Worm (Caenorhabditis elegans): ENCODE measurements around the gene ift-43.
A peak's percentile ranks its signal among the peaks of the same experiment; 100 is the strongest.

Gene ift-43

DNA sequence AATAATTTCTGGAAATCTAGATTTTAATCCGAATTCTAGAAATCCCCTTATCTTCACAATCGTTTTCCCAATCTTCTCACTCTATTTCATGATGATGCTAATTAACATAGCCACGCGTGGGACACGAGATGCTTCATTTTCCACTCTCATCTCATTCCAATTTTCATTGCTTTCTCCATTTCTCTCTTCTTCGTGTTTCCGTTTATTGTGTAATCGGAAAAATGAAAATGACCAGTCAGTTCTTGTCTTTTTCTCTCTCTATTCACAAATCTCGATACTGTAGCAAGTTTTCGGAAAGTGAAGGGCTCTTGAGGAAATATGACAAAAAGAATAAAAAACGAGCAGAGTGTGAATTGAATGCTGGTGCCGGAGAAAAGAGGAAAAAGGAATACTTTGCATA is 43.9 kb upstream of the ift-43 start:
- TF ChIP-seq mls-2 (tag; optimal IDR thresholded peaks at IDR 0.05) = no peak
- peak; percentile 2 for TF ChIP-seq ces-1 (GFP tag; optimal IDR thresholded peaks at IDR 0.05)
- TF ChIP-seq elt-1 (tag; optimal IDR thresholded peaks at IDR 0.05; ENCODE audit: borderline replicate concordance, insufficient read depth) = peak; percentile 56

DNA sequence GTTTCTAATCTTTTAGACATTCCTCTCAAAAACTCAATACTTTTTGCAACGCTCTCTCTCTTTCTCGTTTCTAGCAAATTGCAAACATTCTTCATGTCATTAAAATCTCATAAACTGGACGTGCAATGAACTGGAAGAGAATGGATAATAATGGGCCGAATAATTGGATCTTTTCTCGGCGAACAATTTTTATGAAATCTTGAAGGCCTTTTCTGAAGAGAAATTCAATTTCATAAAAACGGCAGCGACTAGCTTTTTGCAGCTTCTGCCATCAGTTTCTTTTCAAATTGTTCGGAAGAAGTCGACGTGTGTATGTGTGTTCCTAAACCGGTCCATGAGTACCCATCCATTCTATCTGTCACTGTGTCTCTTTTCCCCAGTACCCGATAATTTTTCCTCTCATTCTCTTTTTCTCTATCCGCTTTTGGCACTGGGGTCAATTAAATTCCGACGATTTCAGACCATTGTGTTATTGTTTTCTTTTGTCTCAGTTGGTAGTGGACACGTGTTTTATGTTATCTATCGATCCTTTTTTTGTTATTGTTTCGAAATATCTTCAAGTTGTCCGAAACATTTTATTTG is 42.1 kb upstream of the ift-43 start:
- TF ChIP-seq mls-2 (tag; optimal IDR thresholded peaks at IDR 0.05) (no peak), ces-1 (GFP tag; optimal IDR thresholded peaks at IDR 0.05) (peak; percentile 77), unc-39 (tag; optimal IDR thresholded peaks at IDR 0.05) (no peak)

DNA sequence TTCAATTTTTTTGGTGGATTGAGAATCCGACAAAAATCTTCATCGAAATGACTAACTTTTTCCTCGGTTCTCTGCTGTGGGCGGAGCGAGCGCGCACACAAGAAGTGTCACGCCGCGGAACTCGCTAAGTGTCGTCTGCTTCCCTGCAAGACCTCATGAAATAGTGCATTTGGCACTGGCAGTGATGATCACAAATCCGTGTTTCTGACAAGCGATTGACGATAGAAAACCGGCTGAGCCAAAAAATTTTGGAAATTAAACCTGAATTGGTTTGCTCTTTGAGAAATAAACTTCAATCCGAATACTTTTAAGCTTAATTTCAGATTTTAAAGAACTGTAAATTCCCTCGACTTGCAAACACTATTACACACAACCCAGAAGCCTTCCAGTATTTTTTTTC is 40.9 kb upstream of the ift-43 start:
- TF ChIP-seq ceh-39 (tag; optimal IDR thresholded peaks at IDR 0.05) (no peak), M03D4.4 (tag; optimal IDR thresholded peaks at IDR 0.05) (no peak), elt-3 (tag; optimal IDR thresholded peaks at IDR 0.05) (no peak), lin-13 (tag; optimal IDR thresholded peaks at IDR 0.05) (no peak), nhr-2 (tag; optimal IDR thresholded peaks at IDR 0.05) (no peak), ceh-43 (GFP tag; optimal IDR thresholded peaks at IDR 0.05) (no peak), snpc-4 (tag; optimal IDR thresholded peaks at IDR 0.05) (no peak), mab-5 (tag; optimal IDR thresholded peaks at IDR 0.05) (no peak), ces-1 (GFP tag; optimal IDR thresholded peaks at IDR 0.05) (peak; percentile 1), unc-39 (tag; optimal IDR thresholded peaks at IDR 0.05) (no peak), unc-62 (GFP tag; optimal IDR thresholded peaks at IDR 0.05) (no peak), mls-2 (tag; optimal IDR thresholded peaks at IDR 0.05) (no peak), sem-2 (GFP tag; optimal IDR thresholded peaks at IDR 0.05) (no peak), lsy-2 (tag; optimal IDR thresholded peaks at IDR 0.05) (no peak), unc-120 (tag; optimal IDR thresholded peaks at IDR 0.05; ENCODE audit: poor library complexity, severe bottlenecking) (no peak), mep-1 (tag; optimal IDR thresholded peaks at IDR 0.05) (peak; percentile 31), nhr-76 (tag; optimal IDR thresholded peaks at IDR 0.05) (no peak), cnd-1 (tag; optimal IDR thresholded peaks at IDR 0.05) (no peak)

DNA sequence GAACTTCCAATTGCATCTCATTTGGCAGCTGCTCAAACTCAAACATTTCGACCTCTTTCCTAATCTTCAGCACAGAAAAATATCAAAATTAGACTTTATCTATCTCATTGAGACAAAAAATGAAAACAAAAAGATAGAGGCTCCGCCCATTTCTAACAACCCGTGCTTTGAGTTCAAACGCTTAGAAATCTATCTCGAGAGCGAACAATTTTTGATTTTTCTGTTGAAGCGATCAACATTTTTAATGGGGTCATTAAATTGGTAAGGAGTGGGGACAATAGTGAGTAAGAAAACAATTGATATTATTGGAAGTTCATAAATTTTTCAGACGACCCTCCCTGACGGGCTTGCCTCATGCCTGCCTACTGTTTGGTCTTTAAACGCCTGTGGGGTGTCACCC is 38.3 kb upstream of the ift-43 start, which contains the start of the genes C25H3.10 and C25H3.1:
Gene C25H3.10 (minus strand): TSS at position 101 of the 400 bp plus-strand sequence.
Gene C25H3.1 (plus strand): TSS at position 203 of the 400 bp plus-strand sequence.
- no peak for TF ChIP-seq mls-2 (tag; optimal IDR thresholded peaks at IDR 0.05)
- TF ChIP-seq bed-3 (GFP tag; optimal IDR thresholded peaks at IDR 0.05) = no peak
- no peak for TF ChIP-seq sptf-1 (tag; optimal IDR thresholded peaks at IDR 0.05)
- no peak for TF ChIP-seq nhr-12 (tag; optimal IDR thresholded peaks at IDR 0.05)

DNA sequence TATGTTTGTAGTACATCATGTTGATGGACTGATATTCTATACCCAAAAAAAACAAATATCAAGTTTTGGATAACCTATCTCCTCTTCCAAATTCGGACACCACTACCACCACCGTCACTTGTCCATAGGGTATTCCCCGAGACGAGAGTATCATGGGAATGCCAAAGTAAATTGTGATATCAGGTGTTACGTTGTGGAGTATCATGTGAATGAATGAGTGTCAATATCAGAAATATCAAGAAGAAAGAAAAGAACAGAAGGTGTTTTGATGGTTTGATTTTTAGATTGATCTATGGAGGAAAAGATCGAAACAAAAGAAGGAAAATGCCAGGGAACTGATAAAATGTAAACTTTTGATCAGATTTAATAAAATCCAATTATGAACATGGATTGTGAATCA is 37.7 kb upstream of the ift-43 start:
- TF ChIP-seq blmp-1 (tag; optimal IDR thresholded peaks at IDR 0.05) (no peak), sptf-1 (tag; optimal IDR thresholded peaks at IDR 0.05) (no peak), M03D4.4 (tag; optimal IDR thresholded peaks at IDR 0.05) (no peak), sem-2 (GFP tag; optimal IDR thresholded peaks at IDR 0.05) (no peak), bed-3 (GFP tag; optimal IDR thresholded peaks at IDR 0.05) (no peak), lin-32 (GFP tag; optimal IDR thresholded peaks at IDR 0.05) (no peak), ham-2 (GFP tag; optimal IDR thresholded peaks at IDR 0.05) (no peak), mep-1 (tag; optimal IDR thresholded peaks at IDR 0.05) (no peak), ceh-43 (GFP tag; optimal IDR thresholded peaks at IDR 0.05) (no peak), lin-13 (tag; optimal IDR thresholded peaks at IDR 0.05) (no peak), mab-5 (tag; optimal IDR thresholded peaks at IDR 0.05) (no peak), ces-1 (GFP tag; optimal IDR thresholded peaks at IDR 0.05) (no peak), unc-120 (tag; optimal IDR thresholded peaks at IDR 0.05; ENCODE audit: poor library complexity, severe bottlenecking) (no peak), drap-1 (GFP tag; optimal IDR thresholded peaks at IDR 0.05) (no peak), nhr-12 (tag; optimal IDR thresholded peaks at IDR 0.05) (no peak), elt-1 (tag; optimal IDR thresholded peaks at IDR 0.05; ENCODE audit: borderline replicate concordance, insufficient read depth) (no peak), mls-2 (tag; optimal IDR thresholded peaks at IDR 0.05) (no peak), unc-62 (GFP tag; optimal IDR thresholded peaks at IDR 0.05) (no peak), ceh-39 (tag; optimal IDR thresholded peaks at IDR 0.05) (no peak), nhr-2 (tag; optimal IDR thresholded peaks at IDR 0.05) (no peak)

DNA sequence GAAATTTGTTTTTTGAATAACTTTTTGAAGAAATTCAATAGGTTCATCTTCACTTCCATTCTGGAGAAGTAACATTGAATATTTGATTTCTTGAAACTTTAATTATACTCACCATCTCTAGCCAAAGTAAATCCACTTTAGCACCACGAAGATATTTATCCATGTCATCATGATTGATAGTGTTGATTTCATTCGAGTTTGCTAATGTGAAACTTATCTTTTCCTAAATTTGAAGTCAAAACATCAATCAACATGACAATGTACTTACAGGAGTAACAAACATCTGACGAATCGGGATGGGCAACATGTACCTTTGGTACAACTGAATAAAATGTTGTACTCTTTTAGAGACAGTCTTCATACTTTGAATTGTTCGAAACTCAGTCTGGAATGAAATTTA is 36.8 kb upstream of the ift-43 start:
- TF ChIP-seq nhr-2 (tag; optimal IDR thresholded peaks at IDR 0.05) = no peak
- TF ChIP-seq nhr-12 (tag; optimal IDR thresholded peaks at IDR 0.05) = no peak
- no peak for TF ChIP-seq flh-1 (GFP tag; optimal IDR thresholded peaks at IDR 0.05)
- no peak for TF ChIP-seq mab-5 (tag; optimal IDR thresholded peaks at IDR 0.05)
- TF ChIP-seq hlh-1 (tag; optimal IDR thresholded peaks at IDR 0.05) = no peak
- no peak for TF ChIP-seq ham-2 (GFP tag; optimal IDR thresholded peaks at IDR 0.05)
- no peak for TF ChIP-seq ceh-39 (tag; optimal IDR thresholded peaks at IDR 0.05)
- TF ChIP-seq blmp-1 (tag; optimal IDR thresholded peaks at IDR 0.05) = no peak
- no peak for TF ChIP-seq ztf-11 (tag; optimal IDR thresholded peaks at IDR 0.05)
- TF ChIP-seq pha-4 (tag; optimal IDR thresholded peaks at IDR 0.05) = no peak
- TF ChIP-seq unc-62 (GFP tag; optimal IDR thresholded peaks at IDR 0.05) = no peak
- no peak for TF ChIP-seq elt-1 (tag; optimal IDR thresholded peaks at IDR 0.05; ENCODE audit: borderline replicate concordance, insufficient read depth)
- TF ChIP-seq ceh-83 (GFP tag; optimal IDR thresholded peaks at IDR 0.05) = no peak
- TF ChIP-seq unc-120 (tag; optimal IDR thresholded peaks at IDR 0.05; ENCODE audit: poor library complexity, severe bottlenecking) = no peak
- no peak for TF ChIP-seq sptf-1 (tag; optimal IDR thresholded peaks at IDR 0.05)
- no peak for TF ChIP-seq ceh-43 (GFP tag; optimal IDR thresholded peaks at IDR 0.05)
- TF ChIP-seq snpc-4 (tag; optimal IDR thresholded peaks at IDR 0.05) = no peak
- TF ChIP-seq ces-1 (GFP tag; optimal IDR thresholded peaks at IDR 0.05) = no peak
- no peak for TF ChIP-seq nhr-28 (tag; optimal IDR thresholded peaks at IDR 0.05)
- no peak for TF ChIP-seq elt-3 (tag; optimal IDR thresholded peaks at IDR 0.05)

Data from whole organism, mixed stage, embryonic.